Worm (Caenorhabditis elegans): ENCODE data around the gene R05D3.9.

The R05D3.9 gene

ce11 chrIII:8389539-8389938 is 21.0 kb upstream of the R05D3.9 start, which contains the start of gene ZK353.4:
TSS of gene ZK353.4 (minus strand) at chrIII:8389639.
- TF ChIP-seq lin-13 (GFP tag; optimal IDR thresholded peaks at IDR 0.05) (no peak), ceh-82 (tag; optimal IDR thresholded peaks at IDR 0.05) (no peak), ceh-16 (tag; optimal IDR thresholded peaks at IDR 0.05) (no peak), C34F6.9 (tag; optimal IDR thresholded peaks at IDR 0.05) (no peak), nhr-21 (tag; optimal IDR thresholded peaks at IDR 0.05) (no peak), lsy-2 (tag; optimal IDR thresholded peaks at IDR 0.05) (no peak), nhr-6 (tag; optimal IDR thresholded peaks at IDR 0.05) (no peak), skn-1 (tag; optimal IDR thresholded peaks at IDR 0.05) (no peak)

ce11 chrIII:8380645-8381044 is 12.1 kb upstream of the R05D3.9 start, which contains the start of gene R05D3.12:
TSS of gene R05D3.12 (plus strand) at chrIII:8380945.
- TF ChIP-seq nhr-23 (tag; optimal IDR thresholded peaks at IDR 0.05) (no peak), ztf-4 (tag; optimal IDR thresholded peaks at IDR 0.05) (no peak), ceh-16 (tag; optimal IDR thresholded peaks at IDR 0.05) (no peak), nhr-237 (tag; optimal IDR thresholded peaks at IDR 0.05) (no peak), skn-1 (tag; optimal IDR thresholded peaks at IDR 0.05) (no peak), Y55F3AM.14 (GFP tag; optimal IDR thresholded peaks at IDR 0.05) (no peak), nhr-21 (tag; optimal IDR thresholded peaks at IDR 0.05) (no peak)

- no peak for TF ChIP-seq elt-3 (tag; optimal IDR thresholded peaks at IDR 0.05)
- no peak for TF ChIP-seq nhr-6 (tag; optimal IDR thresholded peaks at IDR 0.05)
- TF ChIP-seq F13H6.1 (tag; optimal IDR thresholded peaks at IDR 0.05), result no peak
- TF ChIP-seq ztf-1 (GFP tag; conservative IDR thresholded peaks at IDR 0.05), result no peak
- no peak for TF ChIP-seq unc-62 (GFP tag; optimal IDR thresholded peaks at IDR 0.05)
- TF ChIP-seq gmeb-1 (tag; optimal IDR thresholded peaks at IDR 0.05), result no peak
- no peak for TF ChIP-seq unc-55 (GFP tag; optimal IDR thresholded peaks at IDR 0.05)
- TF ChIP-seq snpc-4 (tag; optimal IDR thresholded peaks at IDR 0.05), result no peak
- TF ChIP-seq crh-2 (tag; optimal IDR thresholded peaks at IDR 0.05), result no peak
- no peak for TF ChIP-seq sem-4 (tag; optimal IDR thresholded peaks at IDR 0.05)
- no peak for TF ChIP-seq nhr-23 (tag; optimal IDR thresholded peaks at IDR 0.05)
- no peak for TF ChIP-seq nhr-25 (tag; optimal IDR thresholded peaks at IDR 0.05)
- no peak for TF ChIP-seq nhr-129 (tag; optimal IDR thresholded peaks at IDR 0.05)
- no peak for TF ChIP-seq aly-2 (tag; optimal IDR thresholded peaks at IDR 0.05)
- TF ChIP-seq ceh-16 (tag; optimal IDR thresholded peaks at IDR 0.05), result no peak
- TF ChIP-seq lin-11 (tag; optimal IDR thresholded peaks at IDR 0.05), result no peak
- TF ChIP-seq zag-1 (tag; optimal IDR thresholded peaks at IDR 0.05), result no peak
- no peak for TF ChIP-seq lin-13 (GFP tag; optimal IDR thresholded peaks at IDR 0.05)
- TF ChIP-seq nhr-237 (tag; optimal IDR thresholded peaks at IDR 0.05), result no peak
These were observed 6.5 kb upstream of the R05D3.9 start, which contains the start of gene met-2 for ce11 chrIII:8375000-8375399. TSS of gene met-2 (plus strand) at chrIII:8375300.

ce11 chrIII:8371595-8372305 is 3.2 kb upstream of the R05D3.9 start, which contains the start of gene lmbr-1:
TSS of gene lmbr-1 (plus strand) at chrIII:8372255.
- TF ChIP-seq skn-1 (tag; optimal IDR thresholded peaks at IDR 0.05) (no peak), fos-1 (tag; optimal IDR thresholded peaks at IDR 0.05) (no peak), ztf-11 (tag; optimal IDR thresholded peaks at IDR 0.05) (no peak), ceh-16 (tag; optimal IDR thresholded peaks at IDR 0.05) (no peak), nhr-10 (tag; optimal IDR thresholded peaks at IDR 0.05) (no peak), lin-13 (GFP tag; optimal IDR thresholded peaks at IDR 0.05) (no peak), unc-62 (GFP tag; optimal IDR thresholded peaks at IDR 0.05) (no peak), mdl-1 (tag; optimal IDR thresholded peaks at IDR 0.05) (no peak), blmp-1 (tag; optimal IDR thresholded peaks at IDR 0.05; ENCODE audit: insufficient read depth) (no peak), zag-1 (tag; optimal IDR thresholded peaks at IDR 0.05) (no peak), elt-3 (tag; optimal IDR thresholded peaks at IDR 0.05) (no peak), nhr-129 (tag; optimal IDR thresholded peaks at IDR 0.05) (no peak), ztf-4 (tag; optimal IDR thresholded peaks at IDR 0.05) (no peak), nhr-77 (tag; optimal IDR thresholded peaks at IDR 0.05) (no peak), Y55F3AM.14 (GFP tag; optimal IDR thresholded peaks at IDR 0.05) (no peak), gmeb-1 (tag; optimal IDR thresholded peaks at IDR 0.05) (no peak), egl-27 (tag; optimal IDR thresholded peaks at IDR 0.05) (no peak), snpc-4 (tag; optimal IDR thresholded peaks at IDR 0.05) (no peak), R02D3.7 (tag; optimal IDR thresholded peaks at IDR 0.05) (no peak)
